Worm (Caenorhabditis elegans): ENCODE data around the gene elc-2.

DNA sequence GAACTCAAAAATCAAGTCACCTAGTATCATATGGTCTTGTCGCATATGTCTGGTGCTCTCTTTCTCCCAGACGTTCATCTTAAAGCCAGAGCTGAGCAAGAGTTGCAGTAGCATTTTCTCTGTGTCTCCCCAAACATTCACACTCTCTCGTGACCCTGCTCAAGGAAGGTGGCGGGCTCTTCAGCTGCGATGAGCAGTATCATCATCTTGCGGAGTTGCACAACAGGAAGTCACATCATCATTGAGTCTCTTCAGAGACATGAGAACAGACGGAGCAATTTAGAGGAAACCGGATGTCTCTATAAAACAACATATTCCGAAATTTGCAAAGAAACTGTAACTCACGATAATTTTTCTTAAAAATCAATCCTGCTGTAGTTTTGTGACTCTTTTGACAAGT is 20.7 kb upstream of the elc-2 start:
- TF ChIP-seq fkh-4 (tag; optimal IDR thresholded peaks at IDR 0.05; ENCODE audit: borderline replicate concordance) = no peak
- TF ChIP-seq mdl-1 (tag; optimal IDR thresholded peaks at IDR 0.05) = no peak
- TF ChIP-seq lin-35 (GFP tag; optimal IDR thresholded peaks at IDR 0.05) = no peak
- TF ChIP-seq tlp-1 (tag; optimal IDR thresholded peaks at IDR 0.05) = no peak
- no peak for TF ChIP-seq unc-130 (tag; optimal IDR thresholded peaks at IDR 0.05)
- TF ChIP-seq ceh-88 (GFP tag; IDR thresholded peaks at IDR 0.05) = no peak
- TF ChIP-seq snpc-4 (tag; optimal IDR thresholded peaks at IDR 0.05) = no peak
- TF ChIP-seq lir-3 (tag; optimal IDR thresholded peaks at IDR 0.05; ENCODE audit: poor library complexity) = no peak
- TF ChIP-seq lin-39 (tag; optimal IDR thresholded peaks at IDR 0.05) = no peak
- TF ChIP-seq mef-2 (tag; optimal IDR thresholded peaks at IDR 0.05) = no peak
- TF ChIP-seq nhr-76 (tag; optimal IDR thresholded peaks at IDR 0.05) = no peak

All from whole organism, L1 larva.